Worm (Caenorhabditis elegans) whole organism, early embryonic: ENCODE measurements around the gene C38C5.1.

ENCODE experiments used
- B0310.2 ChIP-seq: sonication (generic microtip); optimal IDR thresholded peaks from 2 replicates; lab custom pipeline; 2016; ENCODE audit warnings: mild to moderate bottlenecking, missing genetic modification characterization, missing compliant biosample characterization
- ceh-13 ChIP-seq: fragments of 200-800 bp; sonication (Bioruptor generic); optimal IDR thresholded peaks from 2 replicates; lab custom pipeline; 2018; ENCODE audit warnings: mild to moderate bottlenecking, missing genetic modification characterization, missing compliant biosample characterization
- flt-1 ChIP-seq: fragments of 200-800 bp; sonication (Bioruptor generic); IDR thresholded peaks from 2 replicates; pipeline ENCODE4 v1.3.6; 2022; ENCODE audit warnings: missing genetic modification characterization, missing compliant biosample characterization
- pes-1 ChIP-seq: fragments of 200-800 bp; sonication (Bioruptor generic); IDR thresholded peaks from 2 replicates; pipeline ENCODE4 v1.3.6; 2022; ENCODE audit warnings: missing genetic modification reagents, missing genetic modification characterization, missing compliant biosample characterization
- tra-4 ChIP-seq: sonication (generic microtip); optimal IDR thresholded peaks from 2 replicates; lab custom pipeline; 2017; ENCODE audit warnings: missing genetic modification characterization, missing compliant biosample characterization

ce11 chrX:5538416-5538815, 19.4 kb upstream of the C38C5.1 start, which contains the start of gene lgx-1:
- TF ChIP-seq pes-1 (GFP tag; lab: Robert Waterston, UW) = no peak
- no peak for TF ChIP-seq ceh-13 (GFP tag; lab: Kevin White, UChicago)
- TF ChIP-seq B0310.2 (tag; lab: Kevin White, UChicago) = no peak
- no peak for TF ChIP-seq tra-4 (tag; lab: Kevin White, UChicago)
- TF ChIP-seq flt-1 = no peak
